Fruit fly (Drosophila melanogaster): ENCODE measurements around the gene g.

DNA sequence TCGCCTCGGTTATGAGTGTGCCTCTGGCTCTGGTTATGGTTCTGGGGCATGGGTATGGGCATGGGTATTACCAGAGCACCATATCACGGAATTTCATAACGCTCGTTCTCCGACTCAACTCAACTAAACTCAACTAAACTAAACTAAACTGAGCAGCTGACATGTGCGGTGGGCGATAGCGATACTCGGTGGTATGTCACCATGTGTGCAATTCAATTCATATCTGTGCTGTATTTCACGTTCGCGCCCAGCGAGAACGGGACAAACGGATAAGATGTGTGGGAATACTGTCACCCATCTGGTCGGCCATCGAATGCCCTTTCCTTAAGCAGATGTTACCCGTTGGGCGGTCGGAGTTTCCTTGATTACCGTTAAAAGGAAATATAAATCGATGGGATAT lies 55.8 kb downstream of the g start, which contains the start of gene CG12177:
- TF ChIP-seq CG33017 (tag; optimal IDR thresholded peaks at IDR 0.05) (no peak), ovo (GFP tag; optimal IDR thresholded peaks at IDR 0.05) (no peak), CG12768 (GFP tag; optimal IDR thresholded peaks at IDR 0.05) (peak; percentile 31), CG14711 (tag; optimal IDR thresholded peaks at IDR 0.05) (no peak), Crg-1 (GFP tag; optimal IDR thresholded peaks at IDR 0.05) (no peak), pad (GFP tag; optimal IDR thresholded peaks at IDR 0.05) (no peak)
